Worm (Caenorhabditis elegans) whole organism, young adult: Measurements from ENCODE around the gene swp-1.

Experiments
- C17E4.6 ChIP-seq: fragments of 200-800 bp; sonication (Bioruptor generic); IDR thresholded peaks from 2 replicates; pipeline ENCODE4 v1.3.6; 2022; ENCODE audit warnings: missing genetic modification reagents, missing genetic modification characterization, missing compliant biosample characterization
- D2030.7 ChIP-seq: fragments of 200-800 bp; sonication (Bioruptor generic); IDR thresholded peaks from 2 replicates; pipeline ENCODE4 v1.3.6; 2022; ENCODE audit warnings: missing genetic modification reagents, missing genetic modification characterization, missing compliant biosample characterization
- Y79H2A.3 ChIP-seq: fragments of 200-800 bp; sonication (Bioruptor generic); conservative IDR thresholded peaks from 2 replicates; pipeline ENCODE4 v1.3.6; 2022; ENCODE audit warnings: missing genetic modification reagents, missing genetic modification characterization, missing compliant biosample characterization
- akir-1 ChIP-seq: fragments of 200-800 bp; sonication (Bioruptor generic); optimal IDR thresholded peaks from 2 replicates; lab custom pipeline; 2018; ENCODE audit warnings: mild to moderate bottlenecking, missing genetic modification characterization, moderate library complexity, missing compliant biosample characterization
- bed-2 ChIP-seq: fragments of 200-800 bp; sonication (Bioruptor generic); IDR thresholded peaks from 2 replicates; pipeline ENCODE4 v1.3.6; 2022; ENCODE audit warnings: missing genetic modification reagents, missing genetic modification characterization, missing compliant biosample characterization
- ccch-3 ChIP-seq: fragments of 200-800 bp; sonication (Bioruptor generic); optimal IDR thresholded peaks from 2 replicates; lab custom pipeline; 2018; ENCODE audit warnings: mild to moderate bottlenecking, missing genetic modification characterization, missing compliant biosample characterization
- cebp-1 ChIP-seq, 2 experiments: fragments of 200-800 bp in 1 of 2; sonication (Bioruptor generic) in 1 of 2; sonication (generic microtip) in 1 of 2; IDR thresholded peaks in 1 of 2; optimal IDR thresholded peaks in 1 of 2; 2 replicates each; pipeline versions ENCODE4 v1.3.6 to Lab custom; 2017 to 2022; ENCODE audit warnings: missing compliant biosample characterization in 2 of 2, missing genetic modification characterization in 2 of 2, mild to moderate bottlenecking in 1 of 2, missing genetic modification reagents in 1 of 2, moderate library complexity in 1 of 2
- ceh-91 ChIP-seq: fragments of 200-800 bp; sonication (Bioruptor generic); IDR thresholded peaks from 2 replicates; pipeline ENCODE4 v1.3.6; 2022; ENCODE audit warnings: missing genetic modification reagents, missing genetic modification characterization, missing compliant biosample characterization
- die-1 ChIP-seq: sonication (generic microtip); optimal IDR thresholded peaks from 2 replicates; lab custom pipeline; 2016; ENCODE audit warnings: missing genotype, mild to moderate bottlenecking, missing genetic modification characterization, missing compliant biosample characterization
- dox-1 ChIP-seq: fragments of 200-800 bp; sonication (Bioruptor generic); IDR thresholded peaks from 2 replicates; pipeline ENCODE4 v1.3.6; 2022; ENCODE audit warnings: missing genetic modification reagents, missing genetic modification characterization, missing compliant biosample characterization
- dpff-1 ChIP-seq: sonication (generic microtip); optimal IDR thresholded peaks from 2 replicates; lab custom pipeline; 2017; ENCODE audit warnings: mild to moderate bottlenecking, missing genetic modification characterization, missing compliant biosample characterization
- efl-1 ChIP-seq: fragments of 150-350 bp; optimal IDR thresholded peaks from 2 replicates; lab custom pipeline; 2014; ENCODE audit warnings: missing biosample characterization, missing genetic modification reagents, missing genetic modification characterization
- egrh-3 ChIP-seq: fragments of 200-800 bp; sonication (Bioruptor generic); IDR thresholded peaks from 2 replicates; pipeline ENCODE4 v1.3.6; 2022; ENCODE audit warnings: missing genetic modification reagents, missing genetic modification characterization, missing compliant biosample characterization
- him-1 ChIP-seq: sonication (generic microtip); optimal IDR thresholded peaks from 2 replicates; lab custom pipeline; 2016; ENCODE audit warnings: missing genotype, missing genetic modification reagents, missing genetic modification characterization, missing compliant biosample characterization
- hmg-20 ChIP-seq: fragments of 200-800 bp; sonication (Bioruptor generic); IDR thresholded peaks from 2 replicates; pipeline ENCODE4 v1.3.6; 2022; ENCODE audit warnings: missing genetic modification reagents, missing genetic modification characterization, missing compliant biosample characterization
- lin-26 ChIP-seq: fragments of 200-800 bp; sonication (Bioruptor generic); IDR thresholded peaks from 2 replicates; pipeline ENCODE4 v1.3.6; 2022; ENCODE audit warnings: missing genetic modification reagents, missing genetic modification characterization, missing compliant biosample characterization
- lin-54 ChIP-seq: fragments of 200-800 bp; sonication (Bioruptor generic); optimal IDR thresholded peaks from 2 replicates; lab custom pipeline; 2018; ENCODE audit warnings: mild to moderate bottlenecking, missing genetic modification characterization, missing compliant biosample characterization
- madf-10 ChIP-seq: sonication (generic microtip); optimal IDR thresholded peaks from 2 replicates; lab custom pipeline; 2016; ENCODE audit warnings: mild to moderate bottlenecking, missing genetic modification characterization, missing compliant biosample characterization
- madf-3 ChIP-seq: fragments of 200-800 bp; sonication (Bioruptor generic); IDR thresholded peaks from 2 replicates; pipeline ENCODE4 v1.3.6; 2022; ENCODE audit warnings: missing genetic modification reagents, missing genetic modification characterization, missing compliant biosample characterization
- nfya-1 ChIP-seq: sonication (generic microtip); optimal IDR thresholded peaks from 2 replicates; lab custom pipeline; 2017; ENCODE audit warnings: antibody characterized with exemption, missing compliant biosample characterization, missing genetic modification characterization, borderline replicate concordance; ENCODE audit not compliant: insufficient read depth
- nfya-2 ChIP-seq: fragments of 200-800 bp; sonication (Bioruptor generic); IDR thresholded peaks from 2 replicates; pipeline ENCODE4 v1.3.6; 2022; ENCODE audit warnings: missing genetic modification reagents, missing genetic modification characterization, missing compliant biosample characterization
- nhr-179 ChIP-seq: sonication (generic microtip); optimal IDR thresholded peaks from 2 replicates; lab custom pipeline; 2016; ENCODE audit warnings: mild to moderate bottlenecking, missing genetic modification characterization, missing compliant biosample characterization
- nhr-27 ChIP-seq: fragments of 200-800 bp; sonication (Bioruptor generic); optimal IDR thresholded peaks from 2 replicates; lab custom pipeline; 2018; ENCODE audit warnings: mild to moderate bottlenecking, missing genetic modification characterization, moderate library complexity, missing compliant biosample characterization
- nhr-80 ChIP-seq: sonication (generic microtip); optimal IDR thresholded peaks from 2 replicates; lab custom pipeline; 2016; ENCODE audit warnings: missing genetic modification characterization, missing compliant biosample characterization
- nhr-90 ChIP-seq: sonication (generic microtip); optimal IDR thresholded peaks from 2 replicates; lab custom pipeline; 2016; ENCODE audit warnings: missing genotype, mild to moderate bottlenecking, missing genetic modification characterization, missing compliant biosample characterization
- repo-1 ChIP-seq: sonication (generic microtip); optimal IDR thresholded peaks from 2 replicates; lab custom pipeline; 2017; ENCODE audit warnings: mild to moderate bottlenecking, missing genetic modification characterization, missing compliant biosample characterization
- snpc-4 ChIP-seq, 5 experiments: fragments of 150-350 bp in 1 of 5; sonication (generic microtip) in 4 of 5; optimal IDR thresholded peaks; 2 replicates each; lab custom pipeline; 2014 to 2018; ENCODE audit warnings: missing genetic modification characterization in 5 of 5, missing biosample characterization in 3 of 5, antibody characterized with exemption in 2 of 5, mild to moderate bottlenecking in 2 of 5, missing compliant biosample characterization in 2 of 5, missing genotype in 2 of 5, moderate library complexity in 2 of 5, missing genetic modification reagents in 1 of 5
- tbx-9 ChIP-seq: sonication (generic microtip); optimal IDR thresholded peaks from 2 replicates; lab custom pipeline; 2016; ENCODE audit warnings: borderline replicate concordance, missing genetic modification characterization, inconsistent platforms, missing compliant biosample characterization
- tlf-1 ChIP-seq: fragments of 200-800 bp; sonication (Bioruptor generic); optimal IDR thresholded peaks from 2 replicates; lab custom pipeline; 2018; ENCODE audit warnings: mild to moderate bottlenecking, missing genetic modification characterization, missing compliant biosample characterization
- unc-130 ChIP-seq: sonication (generic microtip); optimal IDR thresholded peaks from 2 replicates; lab custom pipeline; 2016; ENCODE audit warnings: missing genetic modification reagents, missing genetic modification characterization, missing compliant biosample characterization
- xnd-1 ChIP-seq: sonication (generic microtip); optimal IDR thresholded peaks from 2 replicates; lab custom pipeline; 2016; ENCODE audit warnings: missing genotype, missing genetic modification reagents, missing genetic modification characterization, missing compliant biosample characterization
- zim-3 ChIP-seq: sonication (generic microtip); optimal IDR thresholded peaks from 2 replicates; lab custom pipeline; 2017; ENCODE audit warnings: mild to moderate bottlenecking, missing genetic modification characterization, moderate library complexity, missing compliant biosample characterization
- ztf-3 ChIP-seq: fragments of 200-800 bp; sonication (Bioruptor generic); optimal IDR thresholded peaks from 2 replicates; lab custom pipeline; 2018; ENCODE audit warnings: mild to moderate bottlenecking, missing genetic modification characterization, missing compliant biosample characterization

swp-1 gene

ce11 chrIII:5743084-5743483 is 37.8 kb upstream of the swp-1 start, which contains the start of gene B0244.15:
Gene B0244.15 (plus strand): TSS chrIII:5743384.
- no peak for TF ChIP-seq dpff-1

DNA sequence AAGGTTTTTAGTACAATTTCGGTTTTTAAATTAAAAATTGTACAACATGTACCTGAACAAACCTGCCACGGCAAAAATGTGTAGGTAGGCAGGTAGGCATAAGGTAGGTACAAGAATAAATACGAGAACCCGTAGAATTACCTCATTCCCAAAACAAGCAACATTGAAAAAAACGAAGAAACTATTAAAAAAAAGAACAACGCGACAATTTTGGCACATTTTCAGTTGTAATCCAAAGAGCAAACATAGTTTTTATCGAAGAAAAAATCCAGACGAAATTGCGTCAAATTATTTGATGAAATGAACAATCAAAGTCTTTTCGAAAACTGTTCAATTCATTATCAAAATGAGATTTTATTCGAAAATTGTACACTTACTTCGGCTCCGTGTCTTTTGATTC is 35.3 kb upstream of the swp-1 start, which contains the start of gene B0244.16:
Gene B0244.16, plus strand, starts transcription at position 301 of the 400 bp plus-strand sequence.
- TF ChIP-seq hmg-20 (GFP tag; lab: Robert Waterston, UW): no peak
- TF ChIP-seq unc-130 (GFP tag; lab: Kevin White, UChicago): no peak
- no peak for TF ChIP-seq D2030.7 (GFP tag; lab: Robert Waterston, UW)
- no peak for TF ChIP-seq dox-1
- no peak for TF ChIP-seq bed-2
- no peak for TF ChIP-seq nhr-179 (tag; lab: Kevin White, UChicago)
- no peak for TF ChIP-seq Y79H2A.3 (GFP tag; lab: Robert Waterston, UW)
- TF ChIP-seq efl-1 (GFP tag; lab: Kevin White, UChicago): no peak
- no peak for TF ChIP-seq lin-54 (GFP tag; lab: Kevin White, UChicago)
- no peak for TF ChIP-seq nfya-2 (GFP tag; lab: Robert Waterston, UW)
- no peak for TF ChIP-seq akir-1 (GFP tag; lab: Kevin White, UChicago)
- TF ChIP-seq him-1 (tag; lab: Kevin White, UChicago): no peak

ce11 chrIII:5737708-5738107 is 32.4 kb upstream of the swp-1 start, which contains the start of gene B0244.6:
Gene B0244.6 (plus strand): TSS chrIII:5738008.
- no peak for TF ChIP-seq nfya-1
- TF ChIP-seq tbx-9: no peak
- no peak for TF ChIP-seq repo-1
- no peak for TF ChIP-seq cebp-1 (GFP tag; IDR thresholded peaks at IDR 0.05; lab: Robert Waterston, UW)
- TF ChIP-seq cebp-1 (tag; optimal IDR thresholded peaks at IDR 0.05; lab: Kevin White, UChicago): no peak
- TF ChIP-seq nhr-27 (tag; lab: Kevin White, UChicago): no peak
- TF ChIP-seq ccch-3: no peak
- no peak for TF ChIP-seq lin-26 (GFP tag; lab: Robert Waterston, UW)
- no peak for TF ChIP-seq die-1 (tag; lab: Kevin White, UChicago)
- TF ChIP-seq zim-3 (tag; lab: Kevin White, UChicago): no peak
- no peak for TF ChIP-seq xnd-1 (tag; lab: Kevin White, UChicago)
- no peak for TF ChIP-seq nhr-90 (tag; lab: Kevin White, UChicago)
- no peak for TF ChIP-seq tlf-1 (GFP tag; lab: Kevin White, UChicago)
- no peak for TF ChIP-seq madf-3 (GFP tag; lab: Robert Waterston, UW)
- TF ChIP-seq egrh-3 (GFP tag; lab: Robert Waterston, UW): no peak
- TF ChIP-seq ztf-3: no peak
- TF ChIP-seq C17E4.6 (GFP tag; lab: Robert Waterston, UW): no peak
- TF ChIP-seq snpc-4 (GFP tag; optimal IDR thresholded peaks at IDR 0.05; lab: Kevin White, UChicago): no peak
- TF ChIP-seq snpc-4 (tag; optimal IDR thresholded peaks at IDR 0.05; lab: Kevin White, UChicago): no peak

- TF ChIP-seq ceh-91 (GFP tag; lab: Robert Waterston, UW) (no peak), madf-10 (no peak), nhr-80 (tag; lab: Kevin White, UChicago) (peak; percentile 49)
These were observed 29.6 kb upstream of the swp-1 start, which contains the start of gene B0244.10 for ce11 chrIII:5734905-5735304. Gene B0244.10 (plus strand): TSS chrIII:5735158.
